Fruit fly (Drosophila melanogaster): ENCODE data around the gene RhoGAP92B.

RhoGAP92B gene

DNA sequence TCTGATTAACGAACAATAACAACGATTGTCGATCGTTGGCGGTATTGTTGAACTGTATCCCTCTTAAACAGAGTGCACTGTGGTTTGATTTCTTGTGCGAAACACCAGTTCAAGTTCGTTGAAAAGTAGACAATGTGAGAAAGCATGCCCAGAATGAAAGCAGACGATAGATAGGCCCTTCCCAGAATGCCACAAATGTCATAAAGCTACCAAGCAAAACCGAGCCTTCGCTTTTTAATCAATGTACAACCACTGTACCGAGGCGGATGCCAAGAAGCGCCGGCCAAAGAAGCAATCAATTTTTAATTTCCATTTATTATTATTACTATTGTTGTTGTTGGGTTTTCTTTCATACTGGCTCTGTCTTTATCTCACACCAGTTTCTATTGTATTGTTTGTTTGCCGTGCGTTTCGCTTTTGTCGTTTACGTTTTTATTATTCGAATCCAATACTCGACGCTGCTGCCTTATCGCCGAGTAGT lies 3.9 kb downstream of the RhoGAP92B start (continued):
- peak; percentile 57 for TF ChIP-seq CG17186 (GFP tag; optimal IDR thresholded peaks at IDR 0.05)
- TF ChIP-seq shn (GFP tag; optimal IDR thresholded peaks at IDR 0.05): peak; percentile 78
- peak; percentile 78 for TF ChIP-seq CoRest (tag; optimal IDR thresholded peaks at IDR 0.05)
- TF ChIP-seq fd3F (GFP tag; optimal IDR thresholded peaks at IDR 0.05): peak; percentile 79
- peak; percentile 76 for TF ChIP-seq ems (GFP tag; optimal IDR thresholded peaks at IDR 0.05)
- peak; percentile 43 for TF ChIP-seq CG17802 (tag; optimal IDR thresholded peaks at IDR 0.05)
- TF ChIP-seq CG11723 (GFP tag; optimal IDR thresholded peaks at IDR 0.05): peak; percentile 38
- TF ChIP-seq bcd (GFP tag; optimal IDR thresholded peaks at IDR 0.05): peak; percentile 72
- peak; percentile 54 for TF ChIP-seq scrt (GFP tag; optimal IDR thresholded peaks at IDR 0.05)
- TF ChIP-seq ap (GFP tag; IDR thresholded peaks at IDR 0.05): peak; percentile 67; the same call in 1 of the 2 replicates
- peak; percentile 72 for TF ChIP-seq al (GFP tag; IDR thresholded peaks at IDR 0.05)
- TF ChIP-seq CG9727 (GFP tag; optimal IDR thresholded peaks at IDR 0.05): peak; percentile 62
- peak; percentile 77 for TF ChIP-seq Drgx (GFP tag; IDR thresholded peaks at IDR 0.05)
- peak; percentile 77 for TF ChIP-seq CG7786 (GFP tag; optimal IDR thresholded peaks at IDR 0.05)
- TF ChIP-seq zfh2 (GFP tag; optimal IDR thresholded peaks at IDR 0.05): peak; percentile 82
- TF ChIP-seq Poxn (GFP tag; IDR thresholded peaks at IDR 0.05): peak; percentile 71
- TF ChIP-seq YL-1 (GFP tag; optimal IDR thresholded peaks at IDR 0.05): no peak
- peak; percentile 82 for TF ChIP-seq CG10654 (GFP tag; optimal IDR thresholded peaks at IDR 0.05)
- peak; percentile 61; the same call in 1 of the 2 replicates for TF ChIP-seq MBD-R2 (GFP tag; IDR thresholded peaks at IDR 0.05)
- no peak for TF ChIP-seq CG14710 (tag; optimal IDR thresholded peaks at IDR 0.05)
- no peak for TF ChIP-seq TFAM (GFP tag; optimal IDR thresholded peaks at IDR 0.05)
- TF ChIP-seq dpn (GFP tag; optimal IDR thresholded peaks at IDR 0.05): peak; percentile 81 to 91
- TF ChIP-seq cg (GFP tag; optimal IDR thresholded peaks at IDR 0.05): no peak
- peak; percentile 73; the same call in 1 of the 3 replicates for TF ChIP-seq CG2199 (GFP tag; IDR thresholded peaks at IDR 0.05)
- TF ChIP-seq CG2678 (tag; optimal IDR thresholded peaks at IDR 0.05): peak; percentile 84
- no peak for TF ChIP-seq CG7963 (GFP tag; IDR thresholded peaks at IDR 0.05; ENCODE audit: partially characterized antibody)
- TF ChIP-seq CG43689 (GFP tag; IDR thresholded peaks at IDR 0.05): peak; percentile 66
- TF ChIP-seq grau (tag; optimal IDR thresholded peaks at IDR 0.05): peak; percentile 86
- TF ChIP-seq CG7745 (tag; optimal IDR thresholded peaks at IDR 0.05): no peak
- TF ChIP-seq CG8290 (GFP tag; optimal IDR thresholded peaks at IDR 0.05): peak; percentile 21
- peak in 1 of 2 experiments; percentile 96 for TF ChIP-seq CG8290 (tag; optimal IDR thresholded peaks at IDR 0.05)
- peak; percentile 67 for TF ChIP-seq gcm (GFP tag; optimal IDR thresholded peaks at IDR 0.05)
- TF ChIP-seq chif (GFP tag; optimal IDR thresholded peaks at IDR 0.05): peak; percentile 77 to 86
- TF ChIP-seq maf-S (GFP tag; optimal IDR thresholded peaks at IDR 0.05): peak; percentile 76
- TF ChIP-seq CTCF (GFP tag; optimal IDR thresholded peaks at IDR 0.05): peak; percentile 25
- TF ChIP-seq CG15696 (tag; optimal IDR thresholded peaks at IDR 0.05): no peak
- TF ChIP-seq D19B (GFP tag; optimal IDR thresholded peaks at IDR 0.05): peak; percentile 62
- peak; percentile 69 for TF ChIP-seq cato (GFP tag; optimal IDR thresholded peaks at IDR 0.05; ENCODE audit: borderline replicate concordance)
- peak; percentile 29 for TF ChIP-seq Sry-δ (GFP tag; optimal IDR thresholded peaks at IDR 0.05)
- TF ChIP-seq gce (GFP tag; IDR thresholded peaks at IDR 0.05): peak; percentile 88; the same call in 2 of the 3 replicates
- TF ChIP-seq ken (GFP tag; IDR thresholded peaks at IDR 0.05): peak; percentile 87
- TF ChIP-seq Atf3 (GFP tag; optimal IDR thresholded peaks at IDR 0.05): peak; percentile 78
- TF ChIP-seq NfI (GFP tag; optimal IDR thresholded peaks at IDR 0.05): peak; percentile 81
- TF ChIP-seq CG1832 (GFP tag; optimal IDR thresholded peaks at IDR 0.05): no peak
- TF ChIP-seq Fer2 (tag; optimal IDR thresholded peaks at IDR 0.05): no peak
- peak; percentile 78 for TF ChIP-seq CG7839 (tag; optimal IDR thresholded peaks at IDR 0.05)
- TF ChIP-seq tgo (GFP tag; IDR thresholded peaks at IDR 0.05): peak; percentile 86
- peak; percentile 82 for TF ChIP-seq CG32772 (GFP tag; IDR thresholded peaks at IDR 0.05)
- TF ChIP-seq lab (GFP tag; optimal IDR thresholded peaks at IDR 0.05): peak; percentile 90
- TF ChIP-seq ci (GFP tag; IDR thresholded peaks at IDR 0.05): peak; percentile 95
- TF ChIP-seq Taf1 (GFP tag; IDR thresholded peaks at IDR 0.05): peak; percentile 59

All from whole organism, embryonic.